Worm (Caenorhabditis elegans): ENCODE data around the gene C27F2.10.

C27F2.10 gene

ce11 chrIII:4956566-4956965 lies 30.1 kb downstream of the C27F2.10 start, which contains the start of gene C26E6.1:
Gene C26E6.1, plus strand, starts transcription at chrIII:4956866.
- no peak for TF ChIP-seq tbx-8 (GFP tag; optimal IDR thresholded peaks at IDR 0.05)
- no peak for TF ChIP-seq unc-120 (tag; optimal IDR thresholded peaks at IDR 0.05; ENCODE audit: poor library complexity, severe bottlenecking)
- TF ChIP-seq nhr-237 (tag; optimal IDR thresholded peaks at IDR 0.05) = no peak
- no peak for TF ChIP-seq blmp-1 (tag; optimal IDR thresholded peaks at IDR 0.05)
- TF ChIP-seq cnd-1 (tag; optimal IDR thresholded peaks at IDR 0.05) = no peak

DNA sequence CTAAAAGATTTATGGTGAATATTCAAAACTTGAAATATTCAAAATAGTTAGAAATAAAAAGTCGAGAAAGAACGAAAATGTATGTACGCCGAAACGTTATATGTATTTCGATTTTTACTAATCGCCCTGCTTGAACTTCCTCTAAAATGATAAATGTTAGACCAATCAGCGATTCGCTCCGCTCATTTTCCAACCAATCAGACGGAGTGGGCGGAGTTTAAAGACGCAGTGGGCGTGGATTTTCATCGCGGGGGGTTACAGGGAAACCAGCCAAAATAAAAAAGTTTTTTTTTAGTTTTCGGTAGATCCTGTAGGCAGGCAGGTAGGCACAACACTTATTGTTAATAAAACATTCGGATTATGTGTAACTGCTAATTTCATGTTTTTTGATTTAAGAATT lies 33.7 kb downstream of the C27F2.10 start:
- TF ChIP-seq sem-2 (GFP tag; optimal IDR thresholded peaks at IDR 0.05) (no peak), pha-4 (tag; optimal IDR thresholded peaks at IDR 0.05) (no peak), nhr-76 (tag; optimal IDR thresholded peaks at IDR 0.05) (no peak), ham-2 (GFP tag; optimal IDR thresholded peaks at IDR 0.05) (no peak), nhr-28 (tag; optimal IDR thresholded peaks at IDR 0.05) (no peak), unc-62 (GFP tag; optimal IDR thresholded peaks at IDR 0.05) (no peak), cnd-1 (tag; optimal IDR thresholded peaks at IDR 0.05) (no peak), nhr-12 (tag; optimal IDR thresholded peaks at IDR 0.05) (no peak), unc-39 (tag; optimal IDR thresholded peaks at IDR 0.05) (no peak), hlh-1 (tag; optimal IDR thresholded peaks at IDR 0.05) (no peak), ztf-11 (tag; optimal IDR thresholded peaks at IDR 0.05) (no peak), flh-1 (GFP tag; optimal IDR thresholded peaks at IDR 0.05) (no peak), ceh-43 (GFP tag; optimal IDR thresholded peaks at IDR 0.05) (no peak), drap-1 (GFP tag; optimal IDR thresholded peaks at IDR 0.05) (no peak), lsy-2 (tag; optimal IDR thresholded peaks at IDR 0.05) (no peak), M03D4.4 (tag; optimal IDR thresholded peaks at IDR 0.05) (no peak), bed-3 (GFP tag; optimal IDR thresholded peaks at IDR 0.05) (no peak), nhr-2 (tag; optimal IDR thresholded peaks at IDR 0.05) (no peak)

DNA sequence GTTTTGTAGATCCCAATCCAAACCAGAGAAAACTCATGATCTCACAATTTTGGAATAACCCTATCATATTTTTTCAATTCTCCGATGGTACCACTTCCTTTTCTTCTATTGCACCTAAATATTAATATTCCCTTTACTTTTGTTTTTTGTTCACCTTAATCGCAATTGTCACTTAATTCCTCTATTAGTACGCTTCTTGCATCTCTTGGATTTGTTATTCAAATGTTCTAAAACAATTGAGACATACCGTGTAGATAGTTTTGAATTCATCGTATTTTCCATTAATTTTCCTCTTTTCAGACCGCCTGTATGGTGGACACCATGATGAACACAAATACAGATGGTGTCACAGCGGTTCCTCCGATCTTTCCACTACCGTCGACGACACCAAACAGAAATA lies 34.9 kb downstream of the C27F2.10 start, which contains the start of gene flh-2:
Gene flh-2 (plus strand): TSS at position 301 of the 400 bp plus-strand sequence.
- TF ChIP-seq M03D4.4 (tag; optimal IDR thresholded peaks at IDR 0.05) (no peak), unc-39 (tag; optimal IDR thresholded peaks at IDR 0.05) (no peak), lin-13 (tag; optimal IDR thresholded peaks at IDR 0.05) (no peak), nhr-237 (tag; optimal IDR thresholded peaks at IDR 0.05) (no peak), bed-3 (GFP tag; optimal IDR thresholded peaks at IDR 0.05) (no peak), nhr-12 (tag; optimal IDR thresholded peaks at IDR 0.05) (no peak), ztf-11 (tag; optimal IDR thresholded peaks at IDR 0.05) (no peak), elt-1 (tag; optimal IDR thresholded peaks at IDR 0.05; ENCODE audit: borderline replicate concordance, insufficient read depth) (no peak), hlh-1 (tag; optimal IDR thresholded peaks at IDR 0.05) (no peak), nhr-28 (tag; optimal IDR thresholded peaks at IDR 0.05) (no peak), sem-2 (GFP tag; optimal IDR thresholded peaks at IDR 0.05) (no peak), sptf-1 (tag; optimal IDR thresholded peaks at IDR 0.05) (no peak), ces-1 (GFP tag; optimal IDR thresholded peaks at IDR 0.05) (no peak), ceh-43 (GFP tag; optimal IDR thresholded peaks at IDR 0.05) (no peak), mep-1 (tag; optimal IDR thresholded peaks at IDR 0.05) (no peak), zip-8 (tag; optimal IDR thresholded peaks at IDR 0.05) (no peak), blmp-1 (tag; optimal IDR thresholded peaks at IDR 0.05) (no peak), ceh-83 (GFP tag; optimal IDR thresholded peaks at IDR 0.05) (no peak), lin-32 (GFP tag; optimal IDR thresholded peaks at IDR 0.05) (no peak)

ce11 chrIII:4951210-4951609 lies 35.5 kb downstream of the C27F2.10 start:
- TF ChIP-seq elt-1 (tag; optimal IDR thresholded peaks at IDR 0.05; ENCODE audit: borderline replicate concordance, insufficient read depth) (no peak), mab-5 (tag; optimal IDR thresholded peaks at IDR 0.05) (no peak), blmp-1 (tag; optimal IDR thresholded peaks at IDR 0.05) (no peak), sptf-1 (tag; optimal IDR thresholded peaks at IDR 0.05) (no peak), unc-120 (tag; optimal IDR thresholded peaks at IDR 0.05; ENCODE audit: poor library complexity, severe bottlenecking) (no peak)

ce11 chrIII:4950345-4950744 lies 36.4 kb downstream of the C27F2.10 start:
- TF ChIP-seq unc-62 (GFP tag; optimal IDR thresholded peaks at IDR 0.05) = no peak
- no peak for TF ChIP-seq nhr-237 (tag; optimal IDR thresholded peaks at IDR 0.05)
- TF ChIP-seq blmp-1 (tag; optimal IDR thresholded peaks at IDR 0.05) = no peak
- TF ChIP-seq sem-2 (GFP tag; optimal IDR thresholded peaks at IDR 0.05) = no peak
- no peak for TF ChIP-seq lsy-2 (tag; optimal IDR thresholded peaks at IDR 0.05)
- TF ChIP-seq lin-13 (tag; optimal IDR thresholded peaks at IDR 0.05) = no peak
- TF ChIP-seq unc-39 (tag; optimal IDR thresholded peaks at IDR 0.05) = no peak
- TF ChIP-seq unc-120 (tag; optimal IDR thresholded peaks at IDR 0.05; ENCODE audit: poor library complexity, severe bottlenecking) = no peak
- TF ChIP-seq cnd-1 (tag; optimal IDR thresholded peaks at IDR 0.05) = no peak
- no peak for TF ChIP-seq ceh-83 (GFP tag; optimal IDR thresholded peaks at IDR 0.05)

Measured in whole organism, mixed stage, embryonic.